Worm (Caenorhabditis elegans): ENCODE results near the gene rpoa-49.

ce11 chrII:18787-19186 is 26.1 kb upstream of the rpoa-49 start:
- TF ChIP-seq elt-3 (tag; optimal IDR thresholded peaks at IDR 0.05) (no peak), ztf-4 (tag; optimal IDR thresholded peaks at IDR 0.05) (no peak), mbf-1 (tag; optimal IDR thresholded peaks at IDR 0.05) (no peak), skn-1 (tag; optimal IDR thresholded peaks at IDR 0.05) (no peak), C34F6.9 (tag; optimal IDR thresholded peaks at IDR 0.05) (peak; percentile 85), ama-1 (optimal IDR thresholded peaks at IDR 0.05) (no peak), nhr-25 (tag; optimal IDR thresholded peaks at IDR 0.05) (peak; percentile 82), nhr-23 (tag; optimal IDR thresholded peaks at IDR 0.05) (no peak), lin-13 (GFP tag; optimal IDR thresholded peaks at IDR 0.05) (peak; percentile 69)
